Worm (Caenorhabditis elegans) whole organism, young adult: ENCODE results near the gene lgc-22.

Source experiments
- Y56A3A.18 ChIP-seq: fragments of 200-800 bp; sonication (Bioruptor generic); IDR thresholded peaks from 2 replicates; pipeline ENCODE4 v1.3.6; 2022; ENCODE audit warnings: missing genetic modification reagents, missing genetic modification characterization, missing compliant biosample characterization
- atf-7 ChIP-seq: sonication (generic microtip); optimal IDR thresholded peaks from 2 replicates; lab custom pipeline; 2017; ENCODE audit warnings: mild to moderate bottlenecking, missing genetic modification characterization, missing compliant biosample characterization
- nfya-1 ChIP-seq: sonication (generic microtip); optimal IDR thresholded peaks from 2 replicates; lab custom pipeline; 2017; ENCODE audit warnings: antibody characterized with exemption, missing compliant biosample characterization, missing genetic modification characterization, borderline replicate concordance; ENCODE audit not compliant: insufficient read depth
- rec-8 ChIP-seq, 2 experiments: sonication (generic microtip); optimal IDR thresholded peaks; 2 replicates each; lab custom pipeline; 2016; ENCODE audit warnings: mild to moderate bottlenecking in 2 of 2, missing genetic modification characterization in 2 of 2, missing genetic modification reagents in 2 of 2, missing genotype in 2 of 2, missing biosample characterization in 1 of 2, missing compliant biosample characterization in 1 of 2, moderate library complexity in 1 of 2
- snpc-4 ChIP-seq, 5 experiments: fragments of 150-350 bp in 1 of 5; sonication (generic microtip) in 4 of 5; optimal IDR thresholded peaks; 2 replicates each; lab custom pipeline; 2014 to 2018; ENCODE audit warnings: missing genetic modification characterization in 5 of 5, missing biosample characterization in 3 of 5, antibody characterized with exemption in 2 of 5, mild to moderate bottlenecking in 2 of 5, missing compliant biosample characterization in 2 of 5, missing genotype in 2 of 5, moderate library complexity in 2 of 5, missing genetic modification reagents in 1 of 5
- ztf-28 ChIP-seq: fragments of 200-800 bp; sonication (Bioruptor generic); IDR thresholded peaks from 2 replicates; pipeline ENCODE4 v1.3.6; 2022; ENCODE audit warnings: missing genetic modification reagents, missing genetic modification characterization, missing compliant biosample characterization

DNA sequence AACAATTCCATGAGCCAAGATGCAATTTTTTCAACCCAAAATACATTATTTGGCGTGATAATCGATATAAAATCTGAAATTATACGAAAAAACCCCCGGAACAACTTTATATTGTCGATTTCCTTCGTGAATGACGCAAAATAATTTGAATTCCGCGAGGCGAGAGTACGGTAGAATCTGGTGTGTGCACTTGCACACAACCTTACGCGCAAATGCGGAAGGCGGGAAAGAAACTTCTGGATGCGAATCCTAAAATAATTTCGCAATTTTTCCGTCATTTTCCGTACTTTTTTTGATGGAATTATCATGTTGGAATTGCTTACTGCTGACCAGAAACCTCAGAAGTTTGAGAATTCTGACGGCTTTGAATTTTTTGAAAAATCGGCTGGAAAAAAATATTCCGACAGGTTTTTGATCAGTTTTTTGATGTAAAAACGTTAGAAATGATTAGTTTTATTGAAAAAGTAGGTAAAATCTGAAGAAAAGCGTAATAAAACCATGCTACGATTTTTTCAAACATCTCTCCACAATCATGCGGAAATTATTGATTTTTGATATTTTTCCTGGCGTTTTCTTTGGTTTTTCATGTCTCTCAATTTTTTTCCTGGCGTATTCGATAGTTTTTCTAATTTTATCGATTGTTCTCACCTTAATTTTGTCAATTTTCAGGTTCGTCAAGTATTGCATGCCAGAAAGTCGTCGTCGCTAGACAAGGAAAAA is 6.3 kb downstream of the lgc-22 start, which contains the start of gene set-9:
- TF ChIP-seq Y56A3A.18 (no peak), snpc-4 (GFP tag; optimal IDR thresholded peaks at IDR 0.05; lab: Kevin White, UChicago) (no peak), snpc-4 (tag; optimal IDR thresholded peaks at IDR 0.05; lab: Kevin White, UChicago) (no peak), atf-7 (tag; lab: Kevin White, UChicago) (no peak), ztf-28 (GFP tag; lab: Robert Waterston, UW) (no peak), rec-8 (tag; optimal IDR thresholded peaks at IDR 0.05; lab: Kevin White, UChicago) (no peak), nfya-1 (tag; lab: Kevin White, UChicago) (no peak)
